Fruit fly (Drosophila melanogaster): ENCODE measurements around the gene CG14864.

Gene CG14864

DNA sequence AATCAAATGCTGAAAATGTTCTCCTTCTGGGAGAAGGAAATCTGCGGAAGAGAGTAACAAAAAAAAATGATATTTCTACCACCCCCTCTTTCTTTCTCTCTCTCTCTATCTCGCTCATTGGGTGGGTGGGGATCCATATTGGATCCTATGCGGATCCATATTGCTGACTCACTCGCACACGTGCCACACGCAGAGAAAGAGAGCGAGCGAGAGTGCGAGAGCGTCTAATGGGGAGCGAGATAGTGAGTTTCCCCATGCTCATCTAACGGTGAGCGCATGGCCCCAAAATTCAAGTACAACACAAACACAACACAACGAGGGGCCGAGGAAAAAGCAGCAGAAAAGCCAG is 18.3 kb upstream of the CG14864 start (continued):
- TF ChIP-seq Blimp-1 (GFP tag; optimal IDR thresholded peaks at IDR 0.05) (no peak), fd96Cb (tag; optimal IDR thresholded peaks at IDR 0.05) (no peak), CG31441 (GFP tag; IDR thresholded peaks at IDR 0.05) (no peak), CG10543 (GFP tag; optimal IDR thresholded peaks at IDR 0.05) (no peak), peb (GFP tag; IDR thresholded peaks at IDR 0.05) (no peak), CG17385 (GFP tag; optimal IDR thresholded peaks at IDR 0.05) (peak; percentile 49), CG14014 (GFP tag; IDR thresholded peaks at IDR 0.05) (no peak), GATAe (GFP tag; conservative IDR thresholded peaks at IDR 0.05) (no peak), CG9215 (GFP tag; IDR thresholded peaks at IDR 0.05) (no peak), inv (GFP tag; IDR thresholded peaks at IDR 0.05; ENCODE audit: partially characterized antibody) (no peak), CG12219 (GFP tag; optimal IDR thresholded peaks at IDR 0.05) (peak; percentile 35), ash1 (GFP tag; optimal IDR thresholded peaks at IDR 0.05) (no peak), CG12071 (GFP tag; optimal IDR thresholded peaks at IDR 0.05) (no peak), CG18262 (tag; optimal IDR thresholded peaks at IDR 0.05) (no peak), PHDP (tag; optimal IDR thresholded peaks at IDR 0.05) (no peak), zf30C (GFP tag; optimal IDR thresholded peaks at IDR 0.05) (no peak), Fer3 (tag; optimal IDR thresholded peaks at IDR 0.05) (no peak), slbo (GFP tag; IDR thresholded peaks at IDR 0.05) (no peak), hkb (optimal IDR thresholded peaks at IDR 0.05) (no peak), hkb (GFP tag; IDR thresholded peaks at IDR 0.05) (no peak), CG17359 (tag; optimal IDR thresholded peaks at IDR 0.05) (no peak), Mrtf (GFP tag; IDR thresholded peaks at IDR 0.05) (no peak), bowl (GFP tag; IDR thresholded peaks at IDR 0.05) (no peak), CG6654 (GFP tag; optimal IDR thresholded peaks at IDR 0.05) (no peak), Hand (GFP tag; optimal IDR thresholded peaks at IDR 0.05) (no peak), CG18619 (GFP tag; optimal IDR thresholded peaks at IDR 0.05) (no peak), dysf (GFP tag; IDR thresholded peaks at IDR 0.05) (no peak), CG14965 (GFP tag; optimal IDR thresholded peaks at IDR 0.05; ENCODE audit: borderline replicate concordance) (no peak), twi (tag; optimal IDR thresholded peaks at IDR 0.05) (no peak), h (optimal IDR thresholded peaks at IDR 0.05) (no peak), CG7786 (GFP tag; optimal IDR thresholded peaks at IDR 0.05) (no peak), ham (GFP tag; IDR thresholded peaks at IDR 0.05) (no peak), NK7.1 (GFP tag; optimal IDR thresholded peaks at IDR 0.05) (no peak), Usf (GFP tag; optimal IDR thresholded peaks at IDR 0.05) (no peak), tgo (GFP tag; IDR thresholded peaks at IDR 0.05) (no peak), CG10959 (GFP tag; IDR thresholded peaks at IDR 0.05) (no peak)

DNA sequence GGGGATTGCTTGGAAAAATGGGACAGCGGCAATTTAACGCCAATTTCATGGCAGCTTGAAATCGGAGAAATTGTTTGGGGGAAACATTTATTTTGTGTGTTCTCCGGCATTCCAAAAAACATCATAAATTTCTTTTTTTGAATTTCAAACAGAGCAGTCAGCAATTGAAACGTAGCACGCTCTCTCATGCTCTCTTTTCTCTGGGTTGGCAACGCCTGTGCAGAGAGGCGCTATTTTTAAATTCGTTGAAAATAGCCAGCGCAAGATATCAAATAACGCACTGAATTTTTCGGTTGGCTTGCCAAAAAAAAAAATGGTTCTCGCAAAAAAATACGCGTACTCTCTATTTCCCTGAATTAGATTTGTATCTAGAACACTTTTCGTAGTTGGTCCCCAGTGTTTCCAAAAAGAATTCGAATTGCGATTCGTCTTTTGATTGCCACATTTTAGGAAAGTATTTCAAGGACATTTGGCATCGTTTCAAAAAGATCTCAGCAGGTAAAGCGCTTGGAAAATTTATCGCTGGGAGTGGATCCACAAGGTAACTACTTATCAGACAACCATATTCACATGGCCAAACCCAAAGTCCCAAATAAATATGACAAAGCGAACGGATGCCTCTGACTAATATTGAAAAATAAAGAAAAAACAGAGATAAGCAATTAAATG is 17.8 kb upstream of the CG14864 start:
- TF ChIP-seq kay (GFP tag; optimal IDR thresholded peaks at IDR 0.05): peak; percentile 32
- peak; percentile 3 for TF ChIP-seq CG13624 (GFP tag; optimal IDR thresholded peaks at IDR 0.05)
- TF ChIP-seq CG15514 (GFP tag; optimal IDR thresholded peaks at IDR 0.05): peak; percentile 43
- TF ChIP-seq pfk (GFP tag; optimal IDR thresholded peaks at IDR 0.05): peak; percentile 6
- TF ChIP-seq shn (GFP tag; optimal IDR thresholded peaks at IDR 0.05): no peak
- TF ChIP-seq CG14710 (tag; optimal IDR thresholded peaks at IDR 0.05): peak; percentile 30
- peak; percentile 12 for TF ChIP-seq CG2116 (GFP tag; optimal IDR thresholded peaks at IDR 0.05)
- peak; percentile 7 for TF ChIP-seq CG9797 (GFP tag; optimal IDR thresholded peaks at IDR 0.05)
- peak; percentile 21 for TF ChIP-seq nmo (GFP tag; optimal IDR thresholded peaks at IDR 0.05)
- TF ChIP-seq Dp (GFP tag; optimal IDR thresholded peaks at IDR 0.05): peak; percentile 96
- peak; percentile 21 for TF ChIP-seq CG11504 (tag; optimal IDR thresholded peaks at IDR 0.05)
- no peak for TF ChIP-seq gcm (GFP tag; optimal IDR thresholded peaks at IDR 0.05)
- TF ChIP-seq CoRest (tag; optimal IDR thresholded peaks at IDR 0.05): peak; percentile 15
- peak; percentile 38 for TF ChIP-seq Abd-B (GFP tag; optimal IDR thresholded peaks at IDR 0.05)
- TF ChIP-seq CG4282 (GFP tag; optimal IDR thresholded peaks at IDR 0.05): peak; percentile 47
- TF ChIP-seq CTCF (GFP tag; optimal IDR thresholded peaks at IDR 0.05): peak; percentile 42
- peak; percentile 3 for TF ChIP-seq CG8944 (GFP tag; optimal IDR thresholded peaks at IDR 0.05)
- TF ChIP-seq eve (GFP tag; optimal IDR thresholded peaks at IDR 0.05): peak in 1 of 2 experiments; percentile 64
- peak; percentile 16 for TF ChIP-seq CG10543 (GFP tag; optimal IDR thresholded peaks at IDR 0.05)

Data from whole organism, embryonic.